Worm (Caenorhabditis elegans) whole organism, L1 larva: ENCODE results near the gene srx-51.

Experiments
- aly-2 ChIP-seq: fragments of 150-350 bp; optimal IDR thresholded peaks from 2 replicates; lab custom pipeline; 2014; ENCODE audit warnings: missing biosample characterization, missing genetic modification characterization
- elt-3 ChIP-seq, 6 experiments: fragments of 150-350 bp in 1 of 6; sonication (generic microtip); optimal IDR thresholded peaks; 2 replicates each; lab custom pipeline; 2017 to 2018; ENCODE audit warnings: missing biosample characterization in 6 of 6, missing genetic modification characterization in 6 of 6, inconsistent platforms in 1 of 6
- grh-1 ChIP-seq: fragments of 200-800 bp; sonication (Bioruptor generic); IDR thresholded peaks from 2 replicates; pipeline ENCODE4 v1.3.6; 2022; ENCODE audit warnings: missing genetic modification reagents, missing genetic modification characterization, missing compliant biosample characterization
- hpl-2 ChIP-seq: fragments of 150-350 bp; optimal IDR thresholded peaks from 2 replicates; lab custom pipeline; 2014; ENCODE audit warnings: missing biosample characterization, missing genetic modification reagents, missing genetic modification characterization
- lin-13 ChIP-seq: fragments of 150-350 bp; optimal IDR thresholded peaks from 2 replicates; lab custom pipeline; 2014; ENCODE audit warnings: missing biosample characterization, missing genetic modification reagents, missing genetic modification characterization
- nhr-76 ChIP-seq: sonication (generic microtip); optimal IDR thresholded peaks from 2 replicates; lab custom pipeline; 2017; ENCODE audit warnings: missing biosample characterization, missing genetic modification characterization
- rnt-1 ChIP-seq: sonication (generic microtip); optimal IDR thresholded peaks from 2 replicates; lab custom pipeline; 2016; ENCODE audit warnings: mild to moderate bottlenecking, missing genetic modification characterization, moderate library complexity, missing compliant biosample characterization
- snpc-4 ChIP-seq: fragments of 150-350 bp; optimal IDR thresholded peaks from 2 replicates; lab custom pipeline; 2014; ENCODE audit warnings: missing biosample characterization, missing genetic modification characterization
- sptf-1 ChIP-seq: fragments of 150-350 bp; optimal IDR thresholded peaks from 2 replicates; lab custom pipeline; 2014; ENCODE audit warnings: missing biosample characterization, missing genetic modification characterization
- unc-98 ChIP-seq: fragments of 200-800 bp; sonication (Bioruptor generic); IDR thresholded peaks from 2 replicates; pipeline ENCODE4 v1.3.6; 2022; ENCODE audit warnings: missing genetic modification characterization, missing compliant biosample characterization
- zag-1 ChIP-seq: fragments of 150-350 bp; optimal IDR thresholded peaks from 2 replicates; lab custom pipeline; 2014; ENCODE audit warnings: missing biosample characterization, missing genetic modification characterization

DNA sequence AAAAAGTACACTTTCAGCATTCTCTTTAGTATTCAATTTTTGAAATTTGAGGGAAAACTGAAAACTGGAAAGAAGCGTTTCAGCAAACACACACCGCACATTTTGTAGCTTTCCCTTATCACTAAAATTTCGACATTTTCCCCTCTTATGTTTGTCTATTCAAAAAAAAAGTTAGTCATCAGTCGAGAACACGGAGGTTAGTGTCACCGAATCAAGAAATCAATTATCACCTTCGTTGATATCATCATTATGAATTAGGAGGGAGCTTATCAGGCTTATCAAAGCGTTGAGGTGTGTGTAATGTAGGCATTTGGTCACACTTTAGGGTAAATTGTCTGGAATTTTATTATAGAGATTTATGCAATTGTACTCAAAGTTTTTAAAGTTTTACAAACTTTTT, 16.9 kb downstream of the srx-51 start, which contains the start of gene cpr-3:
- no peak for TF ChIP-seq snpc-4
- no peak for TF ChIP-seq aly-2 (tag; lab: Kevin White, UChicago)
- TF ChIP-seq zag-1 (tag; lab: Kevin White, UChicago), result no peak
- TF ChIP-seq sptf-1 (tag; lab: Kevin White, UChicago), result no peak
- no peak for TF ChIP-seq grh-1 (GFP tag; lab: Robert Waterston, UW)
- no peak for TF ChIP-seq rnt-1
- no peak for TF ChIP-seq unc-98 (GFP tag; lab: Robert Waterston, UW)
- TF ChIP-seq elt-3 (tag; optimal IDR thresholded peaks at IDR 0.05; lab: Kevin White, UChicago), result no peak
- no peak for TF ChIP-seq lin-13 (GFP tag; lab: Kevin White, UChicago)
- no peak for TF ChIP-seq nhr-76 (tag; lab: Kevin White, UChicago)
- no peak for TF ChIP-seq hpl-2 (GFP tag; lab: Kevin White, UChicago)
